Fruit fly (Drosophila melanogaster) whole organism, prepupa: Measurements from ENCODE around the gene CG11668.

ENCODE experiments used
- CG11762 ChIP-seq: fragments of 200-800 bp; sonication (Bioruptor generic); optimal IDR thresholded peaks from 3 replicates; lab custom pipeline; 2016; ENCODE audit warnings: missing biosample characterization, missing genetic modification characterization; ENCODE audit not compliant: insufficient read depth
- Ets21C ChIP-seq: fragments of 200-800 bp; sonication (Bioruptor generic); optimal IDR thresholded peaks from 3 replicates; lab custom pipeline; 2016; ENCODE audit warnings: missing biosample characterization, missing genetic modification characterization

DNA sequence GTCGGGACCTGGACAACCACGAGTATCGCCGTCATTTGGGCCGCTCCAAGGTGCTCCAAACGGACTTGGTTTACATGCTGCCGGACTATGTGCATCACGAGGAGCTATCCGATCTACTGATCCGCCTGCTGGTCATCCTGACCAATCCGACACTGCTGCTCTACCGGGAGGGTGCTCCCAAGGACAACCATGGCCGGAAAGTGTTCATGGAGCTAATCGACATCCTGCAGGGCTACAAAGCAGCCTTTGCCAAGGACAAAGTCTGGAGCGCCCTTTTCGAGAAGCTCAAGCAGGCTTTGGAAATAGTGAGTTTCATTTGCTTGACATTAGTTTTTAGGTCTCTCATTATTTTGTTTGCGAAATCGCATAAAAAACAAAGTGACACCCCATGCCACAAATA is 50.8 kb downstream of the CG11668 start, which contains the start of gene CG34308:
- TF ChIP-seq CG11762 (GFP tag; lab: Kevin White, UChicago) (no peak), Ets21C (no peak)
